Worm (Caenorhabditis elegans) whole organism, L4 larva: ENCODE results near the gene C25E10.13.

ENCODE experiments used
- F10B5.3 ChIP-seq: sonication (generic microtip); optimal IDR thresholded peaks from 2 replicates; lab custom pipeline; 2016; ENCODE audit warnings: mild to moderate bottlenecking, missing genetic modification characterization, missing compliant biosample characterization
- F26F4.8 ChIP-seq: fragments of 200-800 bp; sonication (Bioruptor generic); conservative IDR thresholded peaks from 2 replicates; pipeline ENCODE4 v1.3.6; 2022; ENCODE audit warnings: missing genetic modification characterization, missing compliant biosample characterization
- F37D6.2 ChIP-seq: sonication (generic microtip); optimal IDR thresholded peaks from 2 replicates; lab custom pipeline; 2016; ENCODE audit warnings: mild to moderate bottlenecking, missing genetic modification characterization, missing compliant biosample characterization
- T20F7.1 ChIP-seq: fragments of 200-800 bp; sonication (Bioruptor generic); optimal IDR thresholded peaks from 2 replicates; lab custom pipeline; 2018; ENCODE audit warnings: mild to moderate bottlenecking, missing genetic modification characterization, missing compliant biosample characterization
- Y5F2A.4 ChIP-seq: fragments of 200-800 bp; sonication (Bioruptor generic); optimal IDR thresholded peaks from 2 replicates; lab custom pipeline; 2018; ENCODE audit warnings: mild to moderate bottlenecking, missing genetic modification characterization, missing compliant biosample characterization
- aha-1 ChIP-seq: fragments of 150-350 bp; peaks from one replicate; lab custom pipeline; 2014; ENCODE audit warnings: missing biosample characterization, missing genetic modification characterization
- ceh-20 ChIP-seq: fragments of 200-800 bp; sonication (Bioruptor generic); IDR thresholded peaks from 2 replicates; pipeline ENCODE4 v1.3.6; 2022; ENCODE audit warnings: missing genetic modification reagents, missing genetic modification characterization, missing compliant biosample characterization
- ceh-44 ChIP-seq: fragments of 200-800 bp; sonication (Bioruptor generic); IDR thresholded peaks from 2 replicates; pipeline ENCODE4 v1.3.6; 2022; ENCODE audit warnings: missing genetic modification reagents, missing genetic modification characterization, missing compliant biosample characterization
- ceh-62 ChIP-seq: sonication (generic microtip); optimal IDR thresholded peaks from 2 replicates; lab custom pipeline; 2017; ENCODE audit warnings: missing biosample characterization, missing genetic modification characterization
- ces-1 ChIP-seq: fragments of 150-350 bp; sonication (generic microtip); optimal IDR thresholded peaks from 4 replicates; lab custom pipeline; 2014; ENCODE audit warnings: missing biosample characterization, missing genetic modification reagents, missing genetic modification characterization
- daf-16 ChIP-seq, 3 experiments: sonication (generic microtip); optimal IDR thresholded peaks; 2 replicates each; lab custom pipeline; 2016 to 2017; ENCODE audit warnings: missing genetic modification characterization in 3 of 3, missing genetic modification reagents in 3 of 3, mild to moderate bottlenecking in 2 of 3, missing compliant biosample characterization in 2 of 3, missing biosample characterization in 1 of 3, moderate library complexity in 1 of 3
- daf-8 ChIP-seq: fragments of 200-800 bp; sonication (Bioruptor generic); IDR thresholded peaks from 2 replicates; pipeline ENCODE4 v1.3.6; 2022; ENCODE audit warnings: missing genetic modification characterization, missing compliant biosample characterization
- dmd-6 ChIP-seq: fragments of 200-800 bp; sonication (Bioruptor generic); IDR thresholded peaks from 2 replicates; pipeline ENCODE4 v1.3.6; 2022; ENCODE audit warnings: missing genetic modification reagents, missing genetic modification characterization, missing compliant biosample characterization
- dve-1 ChIP-seq: sonication (generic microtip); optimal IDR thresholded peaks from 2 replicates; lab custom pipeline; 2017; ENCODE audit warnings: antibody characterized with exemption, mild to moderate bottlenecking, missing genetic modification characterization, missing compliant biosample characterization; ENCODE audit not compliant: insufficient read depth
- egl-43 ChIP-seq: fragments of 200-800 bp; sonication (Bioruptor generic); IDR thresholded peaks from 2 replicates; pipeline ENCODE4 v1.3.6; 2022; ENCODE audit warnings: missing genetic modification reagents, missing genetic modification characterization, missing compliant biosample characterization
- hif-1 ChIP-seq, 2 experiments: sonication (generic microtip); optimal IDR thresholded peaks; 2 replicates each; lab custom pipeline; 2016 to 2017; ENCODE audit warnings: missing compliant biosample characterization in 2 of 2, missing genetic modification characterization in 2 of 2, missing genetic modification reagents in 2 of 2, missing genotype in 2 of 2, mild to moderate bottlenecking in 1 of 2
- hlh-11 ChIP-seq: fragments of 200-800 bp; sonication (Bioruptor generic); optimal IDR thresholded peaks from 2 replicates; lab custom pipeline; 2018; ENCODE audit warnings: mild to moderate bottlenecking, missing genetic modification characterization, missing compliant biosample characterization
- hlh-30 ChIP-seq: sonication (generic microtip); optimal IDR thresholded peaks from 2 replicates; lab custom pipeline; 2017; ENCODE audit warnings: antibody characterized with exemption, mild to moderate bottlenecking, missing genetic modification characterization, missing compliant biosample characterization; ENCODE audit not compliant: insufficient read depth
- hmg-1.1 ChIP-seq: fragments of 200-800 bp; sonication (Bioruptor generic); IDR thresholded peaks from 2 replicates; pipeline ENCODE4 v1.3.6; 2022; ENCODE audit warnings: missing genetic modification reagents, missing genetic modification characterization, missing compliant biosample characterization
- lin-1 ChIP-seq: fragments of 200-800 bp; sonication (Bioruptor generic); IDR thresholded peaks from 2 replicates; pipeline ENCODE4 v1.3.6; 2022; ENCODE audit warnings: missing genetic modification reagents, missing genetic modification characterization, missing compliant biosample characterization
- lin-13 ChIP-seq: fragments of 150-350 bp; optimal IDR thresholded peaks from 2 replicates; lab custom pipeline; 2014; ENCODE audit warnings: missing biosample characterization, missing genetic modification reagents, missing genetic modification characterization
- lin-15B ChIP-seq: fragments of 150-350 bp; sonication (generic microtip); optimal IDR thresholded peaks from 3 replicates; lab custom pipeline; 2014; ENCODE audit warnings: missing biosample characterization, missing genetic modification characterization
- lin-39 ChIP-seq: fragments of 150-350 bp; optimal IDR thresholded peaks from 2 replicates; lab custom pipeline; 2014; ENCODE audit warnings: missing biosample characterization, missing genetic modification reagents, missing genetic modification characterization
- lir-3 ChIP-seq: sonication (generic microtip); optimal IDR thresholded peaks from 2 replicates; lab custom pipeline; 2016; ENCODE audit warnings: mild to moderate bottlenecking, missing genetic modification characterization, missing compliant biosample characterization
- madf-5 ChIP-seq, 2 experiments: fragments of 200-800 bp; sonication (Bioruptor generic); IDR thresholded peaks; 2 replicates each; pipeline ENCODE4 v1.3.6; 2022; ENCODE audit warnings: missing compliant biosample characterization in 2 of 2, missing genetic modification characterization in 2 of 2
- mes-2 ChIP-seq: sonication (generic microtip); optimal IDR thresholded peaks from 2 replicates; lab custom pipeline; 2016; ENCODE audit warnings: missing genotype, mild to moderate bottlenecking, missing genetic modification characterization, missing compliant biosample characterization; ENCODE audit not compliant: poor library complexity, severe bottlenecking
- mxl-3 ChIP-seq: fragments of 200-800 bp; sonication (Bioruptor generic); optimal IDR thresholded peaks from 2 replicates; lab custom pipeline; 2018; ENCODE audit warnings: mild to moderate bottlenecking, missing genetic modification characterization, missing compliant biosample characterization
- nhr-28 ChIP-seq: fragments of 150-350 bp; optimal IDR thresholded peaks from 2 replicates; lab custom pipeline; 2014; ENCODE audit warnings: missing biosample characterization, missing genetic modification characterization
- nhr-42 ChIP-seq: fragments of 200-800 bp; sonication (Bioruptor generic); IDR thresholded peaks from 2 replicates; pipeline ENCODE4 v1.3.6; 2022; ENCODE audit warnings: missing genetic modification characterization, missing compliant biosample characterization
- nhr-76 ChIP-seq: fragments of 150-350 bp; optimal IDR thresholded peaks from 2 replicates; lab custom pipeline; 2014; ENCODE audit warnings: missing biosample characterization, missing genetic modification characterization
- nhr-77 ChIP-seq: fragments of 150-350 bp; optimal IDR thresholded peaks from 2 replicates; lab custom pipeline; 2014; ENCODE audit warnings: missing biosample characterization, missing genetic modification characterization
- pha-4 ChIP-seq, 2 experiments: fragments of 150-350 bp in 1 of 2; fragments of 200-800 bp in 1 of 2; sonication (Bioruptor generic) in 1 of 2; IDR thresholded peaks in 1 of 2; optimal IDR thresholded peaks in 1 of 2; 2 replicates each; pipeline versions ENCODE4 v1.3.6 to Lab custom; 2014 to 2022; ENCODE audit warnings: missing genetic modification characterization in 2 of 2, missing genetic modification reagents in 2 of 2, missing biosample characterization in 1 of 2, missing compliant biosample characterization in 1 of 2
- pqm-1 ChIP-seq: sonication (generic microtip); optimal IDR thresholded peaks from 2 replicates; lab custom pipeline; 2017; ENCODE audit warnings: missing biosample characterization, missing genetic modification characterization
- set-16 ChIP-seq: fragments of 200-800 bp; sonication (Bioruptor generic); IDR thresholded peaks from 2 replicates; pipeline ENCODE4 v1.3.6; 2022; ENCODE audit warnings: missing genetic modification reagents, missing genetic modification characterization, missing compliant biosample characterization
- tra-1 ChIP-seq: fragments of 200-800 bp; sonication (Bioruptor generic); IDR thresholded peaks from 2 replicates; pipeline ENCODE4 v1.3.6; 2022; ENCODE audit warnings: missing genetic modification reagents, missing genetic modification characterization, missing compliant biosample characterization
- unc-39 ChIP-seq: sonication (generic microtip); optimal IDR thresholded peaks from 2 replicates; lab custom pipeline; 2017; ENCODE audit warnings: missing biosample characterization, missing genetic modification characterization
- unc-62 ChIP-seq, 3 experiments: fragments of 150-350 bp in 1 of 3; sonication (generic microtip); optimal IDR thresholded peaks in 2 of 3; peaks in 1 of 3; 1 replicate in 1 of 3; 2 replicates in 2 of 3; lab custom pipeline; 2014 to 2017; ENCODE audit warnings: missing biosample characterization in 3 of 3, missing genetic modification characterization in 3 of 3, missing genetic modification reagents in 3 of 3, missing genotype in 1 of 3
- zag-1 ChIP-seq: fragments of 150-350 bp; optimal IDR thresholded peaks from 2 replicates; lab custom pipeline; 2014; ENCODE audit warnings: missing biosample characterization, missing genetic modification characterization
- zfp-2 ChIP-seq: sonication (generic microtip); optimal IDR thresholded peaks from 2 replicates; lab custom pipeline; 2016; ENCODE audit warnings: mild to moderate bottlenecking, missing genetic modification characterization, missing compliant biosample characterization
- zip-11 ChIP-seq: fragments of 200-800 bp; sonication (Bioruptor generic); IDR thresholded peaks from 2 replicates; pipeline ENCODE4 v1.3.6; 2022; ENCODE audit warnings: missing genetic modification characterization, missing compliant biosample characterization
- zip-2 ChIP-seq: fragments of 150-350 bp; optimal IDR thresholded peaks from 2 replicates; lab custom pipeline; 2014; ENCODE audit warnings: missing biosample characterization, missing genetic modification characterization
- ztf-11 ChIP-seq: fragments of 150-350 bp; optimal IDR thresholded peaks from 2 replicates; lab custom pipeline; 2014; ENCODE audit warnings: missing biosample characterization, missing genetic modification characterization
- ztf-7 ChIP-seq: fragments of 150-350 bp; optimal IDR thresholded peaks from 2 replicates; lab custom pipeline; 2014; ENCODE audit warnings: missing biosample characterization, missing genetic modification characterization

Gene C25E10.13

ce11 chrV:9079965-9080432 is 20.5 kb downstream of the C25E10.13 start (continued):
- no peak for TF ChIP-seq nhr-76 (tag; lab: Kevin White, UChicago)
- no peak for TF ChIP-seq ceh-44 (GFP tag; lab: Robert Waterston, UW)
- TF ChIP-seq aha-1 (tag; lab: Kevin White, UChicago) = peak; percentile 89
- TF ChIP-seq mes-2 (tag; lab: Kevin White, UChicago) = no peak
- no peak for TF ChIP-seq ztf-11 (tag; lab: Kevin White, UChicago)
- TF ChIP-seq F37D6.2 (tag; lab: Kevin White, UChicago) = no peak
- TF ChIP-seq egl-43 (GFP tag; lab: Robert Waterston, UW) = no peak
- TF ChIP-seq zip-11 (GFP tag; lab: Robert Waterston, UW) = no peak
- no peak for TF ChIP-seq hmg-1.1
- TF ChIP-seq lin-39 (tag; lab: Kevin White, UChicago) = no peak
- TF ChIP-seq unc-39 (tag; lab: Kevin White, UChicago) = no peak
- TF ChIP-seq lin-1 (GFP tag; lab: Robert Waterston, UW) = 0 out of 2 replicates have a peak, but pooled peaks have one; percentile 37
- peak; percentile 42 for TF ChIP-seq T20F7.1 (GFP tag; lab: Kevin White, UChicago)
- no peak for TF ChIP-seq zip-2 (tag; lab: Kevin White, UChicago)
- no peak for TF ChIP-seq zag-1 (tag; lab: Kevin White, UChicago)
- TF ChIP-seq lin-13 (GFP tag; lab: Kevin White, UChicago) = peak; percentile 36
- TF ChIP-seq tra-1 (GFP tag; lab: Robert Waterston, UW) = peak; percentile 88
- no peak for TF ChIP-seq madf-5 (GFP tag; IDR thresholded peaks at IDR 0.05; lab: Robert Waterston, UW)
- no peak for TF ChIP-seq daf-8
- no peak for TF ChIP-seq zfp-2 (tag; lab: Kevin White, UChicago)
- no peak for TF ChIP-seq nhr-42 (GFP tag; lab: Robert Waterston, UW)
- no peak for TF ChIP-seq ceh-62 (tag; lab: Kevin White, UChicago)
- TF ChIP-seq F10B5.3 = no peak
- TF ChIP-seq ztf-7 (tag; lab: Kevin White, UChicago) = no peak
- TF ChIP-seq dmd-6 (GFP tag; lab: Robert Waterston, UW) = peak; percentile 98
- TF ChIP-seq ceh-20 (GFP tag; lab: Robert Waterston, UW) = no peak

- TF ChIP-seq daf-16 (GFP tag; optimal IDR thresholded peaks at IDR 0.05; lab: Kevin White, UChicago) (no peak), daf-16 (tag; optimal IDR thresholded peaks at IDR 0.05; lab: Kevin White, UChicago) (peak; percentile 71), hlh-30 (tag; lab: Kevin White, UChicago) (peak; percentile 29), nhr-28 (tag; lab: Kevin White, UChicago) (peak; percentile 38), set-16 (GFP tag; lab: Robert Waterston, UW) (no peak), hif-1 (tag; optimal IDR thresholded peaks at IDR 0.05; lab: Kevin White, UChicago) (peak in 1 of 2 experiments; percentile 16), pha-4 (GFP tag; IDR thresholded peaks at IDR 0.05; lab: Robert Waterston, UW) (no peak), pha-4 (tag; optimal IDR thresholded peaks at IDR 0.05; lab: Kevin White, UChicago) (peak; percentile 62), dve-1 (peak; percentile 70), nhr-77 (tag; lab: Kevin White, UChicago) (peak; percentile 4), aha-1 (tag; lab: Kevin White, UChicago) (peak; percentile 65), tra-1 (GFP tag; lab: Robert Waterston, UW) (no peak), hlh-11 (tag; lab: Kevin White, UChicago) (peak; percentile 57), mxl-3 (no peak), dmd-6 (GFP tag; lab: Robert Waterston, UW) (no peak; the same call in 1 of the 2 replicates), pqm-1 (tag; lab: Kevin White, UChicago) (peak; percentile 44)
Measured at ce11 chrV:9081410-9081809, 21.9 kb downstream of the C25E10.13 start.

ce11 chrV:9082350-9082749 is 22.8 kb downstream of the C25E10.13 start:
- no peak for TF ChIP-seq pqm-1 (tag; lab: Kevin White, UChicago)
- TF ChIP-seq hlh-11 (tag; lab: Kevin White, UChicago) = peak; percentile 9
- TF ChIP-seq nhr-76 (tag; lab: Kevin White, UChicago) = no peak
- TF ChIP-seq lin-15B (tag; lab: Kevin White, UChicago) = no peak
- TF ChIP-seq Y5F2A.4 (GFP tag; lab: Kevin White, UChicago) = no peak
- TF ChIP-seq lir-3 (tag; lab: Kevin White, UChicago) = no peak
- no peak for TF ChIP-seq ces-1 (GFP tag; lab: Kevin White, UChicago)
- TF ChIP-seq F26F4.8 (GFP tag; lab: Robert Waterston, UW) = no peak
- peak; percentile 37 for TF ChIP-seq nhr-28 (tag; lab: Kevin White, UChicago)
- TF ChIP-seq unc-62 (GFP tag; optimal IDR thresholded peaks at IDR 0.05 in 1 of 2; lab: Kevin White, UChicago) = peak in 1 of 2 experiments; percentile 95
- no peak for TF ChIP-seq unc-62 (tag; optimal IDR thresholded peaks at IDR 0.05; lab: Kevin White, UChicago)
